Fruit fly (Drosophila melanogaster) whole organism, embryonic: Measurements from ENCODE around the gene klu.

Source experiments
- Asciz ChIP-seq: fragments of 200-800 bp; sonication (Bioruptor generic); optimal IDR thresholded peaks from 2 replicates; lab custom pipeline; 2017; ENCODE audit warnings: missing biosample characterization, mild to moderate bottlenecking, missing genetic modification characterization, missing genetic modification reagents
- Atf-2 ChIP-seq: fragments of 200-800 bp; sonication (Bioruptor generic); optimal IDR thresholded peaks from 2 replicates; lab custom pipeline; 2016; ENCODE audit warnings: missing biosample characterization, missing genetic modification characterization
- C15 ChIP-seq: fragments of 200-800 bp; sonication (Bioruptor generic); IDR thresholded peaks from 3 replicates; pipeline ENCODE4 v1.3.6; 2022; ENCODE audit warnings: missing biosample characterization, missing genetic modification characterization
- CG10147 ChIP-seq: fragments of 200-800 bp; sonication (Bioruptor generic); optimal IDR thresholded peaks from 2 replicates; lab custom pipeline; 2019; ENCODE audit warnings: missing biosample characterization, mild to moderate bottlenecking, missing genetic modification characterization, moderate library complexity
- CG11456 ChIP-seq: fragments of 200-800 bp; sonication (Bioruptor generic); IDR thresholded peaks from 3 replicates; pipeline ENCODE4 v1.3.6; 2022; ENCODE audit warnings: missing biosample characterization, missing genetic modification characterization
- CG12236 ChIP-seq: fragments of 200-800 bp; sonication (Bioruptor generic); optimal IDR thresholded peaks from 2 replicates; lab custom pipeline; 2016; ENCODE audit warnings: missing biosample characterization, missing genetic modification characterization
- CG12744 ChIP-seq: fragments of 200-800 bp; sonication (Bioruptor generic); optimal IDR thresholded peaks from 2 replicates; lab custom pipeline; 2016; ENCODE audit warnings: missing biosample characterization, missing genetic modification characterization
- CG12769 ChIP-seq: fragments of 200-800 bp; sonication (Bioruptor generic); optimal IDR thresholded peaks from 2 replicates; lab custom pipeline; 2019; ENCODE audit warnings: missing biosample characterization, mild to moderate bottlenecking, missing genetic modification characterization, moderate library complexity
- CG13123 ChIP-seq: fragments of 200-800 bp; sonication (Bioruptor generic); optimal IDR thresholded peaks from 2 replicates; lab custom pipeline; 2016; ENCODE audit warnings: missing biosample characterization, missing genetic modification characterization
- CG13624 ChIP-seq: fragments of 200-800 bp; sonication (Bioruptor generic); optimal IDR thresholded peaks from 2 replicates; lab custom pipeline; 2016; ENCODE audit warnings: missing biosample characterization, missing genetic modification characterization
- CG17328 ChIP-seq: fragments of 200-800 bp; sonication (Bioruptor generic); IDR thresholded peaks from 2 replicates; pipeline ENCODE4 v1.3.6; 2022; ENCODE audit warnings: missing biosample characterization, missing genetic modification characterization
- CG17612 ChIP-seq: fragments of 200-800 bp; sonication (Bioruptor generic); IDR thresholded peaks from 2 replicates; pipeline ENCODE4 v1.3.6; 2022; ENCODE audit warnings: missing biosample characterization, missing genetic modification characterization
- CG1792 ChIP-seq: fragments of 200-800 bp; sonication (Bioruptor generic); optimal IDR thresholded peaks from 2 replicates; lab custom pipeline; 2016; ENCODE audit warnings: missing biosample characterization, missing genetic modification characterization
- CG18619 ChIP-seq: fragments of 200-800 bp; sonication (Bioruptor generic); optimal IDR thresholded peaks from 3 replicates; lab custom pipeline; 2017; ENCODE audit warnings: missing biosample characterization, mild to moderate bottlenecking, missing genetic modification characterization
- CG18764 ChIP-seq: fragments of 200-800 bp; sonication (Bioruptor generic); optimal IDR thresholded peaks from 3 replicates; lab custom pipeline; 2016; ENCODE audit warnings: missing biosample characterization, missing genetic modification characterization
- CG2889 ChIP-seq: fragments of 200-800 bp; sonication (Bioruptor generic); IDR thresholded peaks from 3 replicates; pipeline ENCODE4 v1.3.6; 2022; ENCODE audit warnings: missing biosample characterization, missing genetic modification characterization
- CG31441 ChIP-seq: fragments of 200-800 bp; sonication (Bioruptor generic); IDR thresholded peaks from 2 replicates; pipeline ENCODE4 v1.3.6; 2022; ENCODE audit warnings: missing biosample characterization, missing genetic modification characterization
- CG3407 ChIP-seq: fragments of 200-800 bp; sonication (Bioruptor generic); optimal IDR thresholded peaks from 2 replicates; lab custom pipeline; 2018; ENCODE audit warnings: missing biosample characterization, mild to moderate bottlenecking, missing genetic modification characterization
- CG3995 ChIP-seq: fragments of 200-800 bp; sonication (Bioruptor generic); optimal IDR thresholded peaks from 3 replicates; lab custom pipeline; 2016; ENCODE audit warnings: missing biosample characterization, missing genetic modification characterization
- CG6175 ChIP-seq: fragments of 200-800 bp; sonication (Bioruptor generic); IDR thresholded peaks from 3 replicates; pipeline ENCODE4 v1.3.6; 2022; ENCODE audit warnings: missing biosample characterization, missing genetic modification characterization
- CG6683 ChIP-seq: fragments of 200-800 bp; sonication (Bioruptor generic); optimal IDR thresholded peaks from 2 replicates; lab custom pipeline; 2017; ENCODE audit warnings: missing biosample characterization, mild to moderate bottlenecking, missing genetic modification characterization, missing genetic modification reagents
- CG6689 ChIP-seq: fragments of 200-800 bp; sonication (Bioruptor generic); IDR thresholded peaks from 2 replicates; pipeline ENCODE4 v1.3.6; 2022; ENCODE audit warnings: missing biosample characterization, missing genetic modification characterization
- CG8924 ChIP-seq: fragments of 200-800 bp; optimal IDR thresholded peaks from 3 replicates; lab custom pipeline; 2019; ENCODE audit warnings: missing biosample characterization, mild to moderate bottlenecking, missing genetic modification characterization, moderate library complexity
- E2f1 ChIP-seq: fragments of 200-800 bp; sonication (Bioruptor generic); IDR thresholded peaks from 2 replicates; pipeline ENCODE4 v1.3.6; 2022; ENCODE audit warnings: missing biosample characterization, missing genetic modification characterization
- Hmx ChIP-seq: fragments of 200-800 bp; sonication (Bioruptor generic); optimal IDR thresholded peaks from 2 replicates; lab custom pipeline; 2016; ENCODE audit warnings: missing biosample characterization, missing genetic modification characterization
- Lpt ChIP-seq: fragments of >200 bp; optimal IDR thresholded peaks from 2 replicates; lab custom pipeline; 2018; ENCODE audit warnings: missing biosample characterization, missing genetic modification characterization
- Mad ChIP-seq: fragments of 200-800 bp; sonication (Bioruptor generic); optimal IDR thresholded peaks from 2 replicates; lab custom pipeline; 2016; ENCODE audit warnings: missing biosample characterization, missing genetic modification characterization
- Med ChIP-seq: fragments of 200-800 bp; sonication (Bioruptor generic); peaks from one replicate; lab custom pipeline; 2016; ENCODE audit warnings: missing biosample characterization, missing genetic modification characterization, mild to moderate bottlenecking, inconsistent platforms, moderate library complexity
- Optix ChIP-seq: fragments of 200-800 bp; sonication (Bioruptor generic); IDR thresholded peaks from 3 replicates; pipeline ENCODE4 v1.3.6; 2022; ENCODE audit warnings: missing biosample characterization, missing genetic modification characterization
- Sox100B ChIP-seq: fragments of 200-800 bp; sonication (Bioruptor generic); optimal IDR thresholded peaks from 3 replicates; lab custom pipeline; 2018; ENCODE audit warnings: missing biosample characterization, mild to moderate bottlenecking, missing genetic modification characterization
- Sry-β ChIP-seq: fragments of 200-800 bp; sonication (Bioruptor generic); optimal IDR thresholded peaks from 2 replicates; lab custom pipeline; 2018; ENCODE audit warnings: missing biosample characterization, mild to moderate bottlenecking, missing genetic modification characterization, moderate library complexity
- Xrp1 ChIP-seq: fragments of 200-800 bp; sonication (Bioruptor generic); IDR thresholded peaks from 2 replicates; pipeline ENCODE4 v1.3.6; 2022; ENCODE audit warnings: missing biosample characterization, missing genetic modification characterization
- caup ChIP-seq: fragments of 200-800 bp; sonication (Bioruptor generic); optimal IDR thresholded peaks from 3 replicates; lab custom pipeline; 2017; ENCODE audit warnings: missing biosample characterization, mild to moderate bottlenecking, missing genetic modification characterization, moderate library complexity; ENCODE audit not compliant: severe bottlenecking
- cg ChIP-seq: fragments of 200-800 bp; sonication (Bioruptor generic); optimal IDR thresholded peaks from 3 replicates; lab custom pipeline; 2019; ENCODE audit warnings: missing biosample characterization, mild to moderate bottlenecking, missing genetic modification characterization, moderate library complexity
- corto ChIP-seq: fragments of 200-800 bp; sonication (Bioruptor generic); optimal IDR thresholded peaks from 2 replicates; lab custom pipeline; 2016; ENCODE audit warnings: missing biosample characterization, mild to moderate bottlenecking, missing genetic modification characterization, moderate library complexity
- crol ChIP-seq: fragments of 200-800 bp; sonication (Bioruptor generic); IDR thresholded peaks from 2 replicates; pipeline ENCODE4 v1.3.6; 2022; ENCODE audit warnings: missing biosample characterization, missing genetic modification characterization
- dpn ChIP-seq, 2 experiments: fragments of 200-800 bp; sonication (Bioruptor generic); optimal IDR thresholded peaks; 3 replicates each; lab custom pipeline; 2016; ENCODE audit warnings: missing biosample characterization in 2 of 2, missing genetic modification characterization in 2 of 2
- fu2 ChIP-seq: fragments of 200-800 bp; sonication (Bioruptor generic); optimal IDR thresholded peaks from 2 replicates; lab custom pipeline; 2016; ENCODE audit warnings: missing biosample characterization, missing genetic modification characterization
- h ChIP-seq: fragments of >200 bp; optimal IDR thresholded peaks from 2 replicates; lab custom pipeline; 2017
- her ChIP-seq: fragments of 200-800 bp; sonication (Bioruptor generic); optimal IDR thresholded peaks from 2 replicates; lab custom pipeline; 2016; ENCODE audit warnings: missing biosample characterization, missing genetic modification characterization
- lola ChIP-seq, 3 experiments: fragments of >200 bp in 2 of 3; fragments of 200-800 bp in 1 of 3; sonication (Bioruptor generic) in 1 of 3; optimal IDR thresholded peaks; 2 replicates each; lab custom pipeline; 2017 to 2019; ENCODE audit warnings: missing biosample characterization in 3 of 3, missing genetic modification characterization in 3 of 3, mild to moderate bottlenecking in 1 of 3, moderate library complexity in 1 of 3
- nau ChIP-seq: fragments of 200-800 bp; sonication (Bioruptor generic); optimal IDR thresholded peaks from 3 replicates; lab custom pipeline; 2017; ENCODE audit warnings: missing biosample characterization, mild to moderate bottlenecking, missing genetic modification characterization, missing genetic modification reagents
- peb ChIP-seq: fragments of 200-800 bp; sonication (Bioruptor generic); IDR thresholded peaks from 2 replicates; pipeline ENCODE4 v1.3.6; 2022; ENCODE audit warnings: missing biosample characterization, missing genetic modification characterization
- pfk ChIP-seq: fragments of 200-800 bp; sonication (Bioruptor generic); optimal IDR thresholded peaks from 2 replicates; lab custom pipeline; 2018; ENCODE audit warnings: missing biosample characterization, mild to moderate bottlenecking, missing genetic modification characterization, moderate library complexity
- pros ChIP-seq: fragments of 200-800 bp; sonication (Bioruptor generic); optimal IDR thresholded peaks from 3 replicates; lab custom pipeline; 2019; ENCODE audit warnings: missing biosample characterization, mild to moderate bottlenecking, missing genetic modification characterization, moderate library complexity
- pum ChIP-seq: fragments of 200-800 bp; sonication (Bioruptor generic); optimal IDR thresholded peaks from 2 replicates; lab custom pipeline; 2016; ENCODE audit warnings: missing biosample characterization, missing genetic modification characterization
- pzg ChIP-seq: fragments of 200-800 bp; sonication (Bioruptor generic); optimal IDR thresholded peaks from 3 replicates; lab custom pipeline; 2018; ENCODE audit warnings: missing biosample characterization, mild to moderate bottlenecking, missing genetic modification characterization, moderate library complexity
- repo ChIP-seq: fragments of 200-800 bp; sonication (Bioruptor generic); optimal IDR thresholded peaks from 2 replicates; lab custom pipeline; 2016; ENCODE audit warnings: missing biosample characterization, missing genetic modification characterization
- sens-2 ChIP-seq: fragments of 200-800 bp; sonication (Bioruptor generic); IDR thresholded peaks from 2 replicates; pipeline ENCODE4 v1.3.6; 2022; ENCODE audit warnings: missing biosample characterization, missing genetic modification characterization
- so ChIP-seq: fragments of 200-800 bp; sonication (Bioruptor generic); IDR thresholded peaks from 3 replicates; pipeline ENCODE4 v1.3.6; 2022; ENCODE audit warnings: missing biosample characterization, missing genetic modification characterization
- sug ChIP-seq: fragments of 200-800 bp; optimal IDR thresholded peaks from 2 replicates; lab custom pipeline; 2019; ENCODE audit warnings: missing biosample characterization, mild to moderate bottlenecking, missing genetic modification characterization, moderate library complexity

The klu gene

dm6 chr3L:11003980-11004379 lies 5.0 kb downstream of the klu start (continued):
- TF ChIP-seq cg (peak; percentile 49), E2f1 (no peak), lola (GFP tag; optimal IDR thresholded peaks at IDR 0.05; lab: Kevin White, UChicago) (peak in 1 of 3 experiments; percentile 1), Asciz (GFP tag; lab: Kevin White, UChicago) (no peak), Sox100B (GFP tag; lab: Kevin White, UChicago) (peak; percentile 21), CG6689 (GFP tag; lab: Robert Waterston, UW) (peak; percentile 18; the same call in 1 of the 2 replicates), CG3407 (GFP tag; lab: Kevin White, UChicago) (peak; percentile 5), Med (GFP tag; lab: Kevin White, UChicago) (peak; percentile 60)

DNA sequence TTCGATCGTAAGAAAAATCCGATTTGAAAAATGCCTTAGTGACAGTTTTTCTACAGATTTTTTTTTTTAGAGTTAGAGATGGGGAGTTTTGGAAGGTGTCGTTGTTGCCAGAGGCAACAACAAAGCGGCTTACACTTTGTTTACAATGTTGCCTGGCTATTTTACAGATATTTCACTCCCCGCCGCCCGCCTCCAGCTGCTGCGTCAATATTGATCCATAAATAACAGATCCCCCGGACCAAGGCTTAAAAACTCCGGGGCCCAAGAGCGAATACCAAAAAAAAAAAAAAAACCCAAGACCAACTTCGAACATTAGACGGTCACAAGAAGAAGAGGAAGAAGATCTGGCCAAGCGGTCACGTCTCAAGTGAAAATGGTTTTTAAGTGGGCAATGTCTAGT lies 6.1 kb downstream of the klu start:
- TF ChIP-seq CG8924 (tag; lab: Kevin White, UChicago) (no peak), pros (GFP tag; lab: Kevin White, UChicago) (no peak), CG1792 (GFP tag; lab: Kevin White, UChicago) (no peak), her (no peak), Sry-β (no peak), pum (no peak), dpn (GFP tag; optimal IDR thresholded peaks at IDR 0.05; lab: Kevin White, UChicago) (no peak), CG17612 (GFP tag; lab: Robert Waterston, UW) (no peak), CG13123 (GFP tag; lab: Kevin White, UChicago) (no peak), CG18764 (GFP tag; lab: Kevin White, UChicago) (no peak), CG31441 (GFP tag; lab: Robert Waterston, UW) (no peak), Hmx (GFP tag; lab: Kevin White, UChicago) (no peak), peb (GFP tag; lab: Robert Waterston, UW) (no peak), Lpt (GFP tag; lab: Kevin White, UChicago) (no peak), CG3995 (GFP tag; lab: Kevin White, UChicago) (no peak), CG11456 (GFP tag; lab: Robert Waterston, UW) (no peak), sug (tag; lab: Kevin White, UChicago) (no peak), C15 (no peak), CG10147 (GFP tag; lab: Kevin White, UChicago) (no peak), sens-2 (GFP tag; lab: Robert Waterston, UW) (no peak), corto (GFP tag; lab: Kevin White, UChicago) (no peak), pfk (GFP tag; lab: Kevin White, UChicago) (no peak), CG12744 (GFP tag; lab: Kevin White, UChicago) (no peak), Sox100B (GFP tag; lab: Kevin White, UChicago) (peak; percentile 19), CG18619 (peak; percentile 6), CG2889 (GFP tag; lab: Robert Waterston, UW) (no peak), repo (no peak), CG13624 (no peak), CG17328 (no peak), Optix (GFP tag; lab: Robert Waterston, UW) (no peak), pzg (GFP tag; lab: Kevin White, UChicago) (no peak), nau (GFP tag; lab: Kevin White, UChicago) (peak; percentile 5), Atf-2 (GFP tag; lab: Kevin White, UChicago) (no peak), CG6175 (GFP tag; lab: Robert Waterston, UW) (no peak), Mad (GFP tag; lab: Kevin White, UChicago) (no peak), fu2 (GFP tag; lab: Kevin White, UChicago) (no peak), h (lab: Kevin White, UChicago) (no peak), caup (no peak), so (GFP tag; lab: Robert Waterston, UW) (no peak), CG6683 (no peak), crol (GFP tag; lab: Robert Waterston, UW) (no peak), CG12769 (tag; lab: Kevin White, UChicago) (no peak), CG12236 (GFP tag; lab: Kevin White, UChicago) (no peak), Xrp1 (peak; percentile 48)
